Fruit fly (Drosophila melanogaster) whole organism, adult: Measurements from ENCODE around the gene CG31789.

ENCODE experiments used
- CG11617 ChIP-seq: fragments of 200-800 bp; sonication (Bioruptor generic); optimal IDR thresholded peaks from 2 replicates; lab custom pipeline; 2017; ENCODE audit warnings: mild to moderate bottlenecking, missing biosample characterization, missing genetic modification reagents, missing genetic modification characterization
- CG12768 ChIP-seq: fragments of 200-800 bp; sonication (Bioruptor generic); optimal IDR thresholded peaks from 2 replicates; lab custom pipeline; 2017; ENCODE audit warnings: missing biosample characterization, missing genetic modification characterization, mild to moderate bottlenecking, moderate library complexity, missing genetic modification reagents
- CG14711 ChIP-seq: fragments of 200-800 bp; sonication (Bioruptor generic); optimal IDR thresholded peaks from 2 replicates; lab custom pipeline; 2018; ENCODE audit warnings: missing biosample characterization, mild to moderate bottlenecking, missing genetic modification characterization, moderate library complexity
- CG1620 ChIP-seq: fragments of 200-800 bp; sonication (Bioruptor generic); optimal IDR thresholded peaks from 2 replicates; lab custom pipeline; 2016; ENCODE audit warnings: missing biosample characterization, missing genetic modification characterization
- CG33017 ChIP-seq: fragments of 200-800 bp; sonication (Bioruptor generic); optimal IDR thresholded peaks from 2 replicates; lab custom pipeline; 2018; ENCODE audit warnings: missing biosample characterization, mild to moderate bottlenecking, missing genetic modification characterization, moderate library complexity
- CG5204 ChIP-seq: fragments of 200-800 bp; sonication (Bioruptor generic); optimal IDR thresholded peaks from 2 replicates; lab custom pipeline; 2016; ENCODE audit warnings: missing biosample characterization, missing genetic modification characterization
- CG7045 ChIP-seq: fragments of 200-800 bp; sonication (Bioruptor generic); optimal IDR thresholded peaks from 2 replicates; lab custom pipeline; 2017; ENCODE audit warnings: missing biosample characterization, mild to moderate bottlenecking, missing genetic modification characterization
- CG7101 ChIP-seq: fragments of 200-800 bp; sonication (Bioruptor generic); optimal IDR thresholded peaks from 2 replicates; lab custom pipeline; 2018; ENCODE audit warnings: missing biosample characterization, mild to moderate bottlenecking, missing genetic modification characterization, moderate library complexity
- Clk ChIP-seq: fragments of 200-800 bp; sonication (Bioruptor generic); optimal IDR thresholded peaks from 2 replicates; lab custom pipeline; 2017; ENCODE audit warnings: missing biosample characterization, missing genetic modification characterization
- Crg-1 ChIP-seq: fragments of 200-800 bp; sonication (Bioruptor generic); optimal IDR thresholded peaks from 2 replicates; lab custom pipeline; 2016; ENCODE audit warnings: missing biosample characterization, missing genetic modification characterization
- Hr96 ChIP-seq: fragments of 200-800 bp; sonication (Bioruptor generic); optimal IDR thresholded peaks from 2 replicates; lab custom pipeline; 2016; ENCODE audit warnings: missing biosample characterization, missing genetic modification characterization
- Mnt ChIP-seq: fragments of 200-800 bp; sonication (Bioruptor generic); optimal IDR thresholded peaks from 2 replicates; lab custom pipeline; 2016; ENCODE audit warnings: missing biosample characterization, mild to moderate bottlenecking, missing genetic modification characterization
- bab1 ChIP-seq: fragments of 200-800 bp; sonication (Bioruptor generic); optimal IDR thresholded peaks from 3 replicates; lab custom pipeline; 2019; ENCODE audit warnings: missing biosample characterization, mild to moderate bottlenecking, missing genetic modification characterization, moderate library complexity
- cic ChIP-seq: fragments of 200-800 bp; sonication (Bioruptor generic); optimal IDR thresholded peaks from 2 replicates; lab custom pipeline; 2017; ENCODE audit warnings: missing biosample characterization, mild to moderate bottlenecking, missing genetic modification characterization, moderate library complexity
- cnc ChIP-seq, 2 experiments: fragments of >200 bp; optimal IDR thresholded peaks; 2 replicates each; lab custom pipeline; 2017
- kay ChIP-seq: fragments of 200-800 bp; sonication (Bioruptor generic); peaks from one replicate; lab custom pipeline; 2016; ENCODE audit warnings: missing biosample characterization, missing genetic modification characterization, borderline replicate concordance
- ovo ChIP-seq: fragments of 200-800 bp; sonication (Bioruptor generic); optimal IDR thresholded peaks from 2 replicates; lab custom pipeline; 2016; ENCODE audit warnings: missing biosample characterization, missing genetic modification characterization
- pad ChIP-seq: fragments of 200-800 bp; sonication (Bioruptor generic); optimal IDR thresholded peaks from 3 replicates; lab custom pipeline; 2017; ENCODE audit warnings: missing biosample characterization, missing genetic modification characterization, mild to moderate bottlenecking, moderate library complexity, missing genetic modification reagents
- tj ChIP-seq: fragments of 200-800 bp; sonication (Bioruptor generic); optimal IDR thresholded peaks from 3 replicates; lab custom pipeline; 2017; ENCODE audit warnings: missing biosample characterization, mild to moderate bottlenecking, missing genetic modification characterization, moderate library complexity
- toe ChIP-seq: fragments of 200-800 bp; sonication (Bioruptor generic); optimal IDR thresholded peaks from 2 replicates; lab custom pipeline; 2016; ENCODE audit warnings: missing biosample characterization, missing genetic modification characterization

The CG31789 gene

DNA sequence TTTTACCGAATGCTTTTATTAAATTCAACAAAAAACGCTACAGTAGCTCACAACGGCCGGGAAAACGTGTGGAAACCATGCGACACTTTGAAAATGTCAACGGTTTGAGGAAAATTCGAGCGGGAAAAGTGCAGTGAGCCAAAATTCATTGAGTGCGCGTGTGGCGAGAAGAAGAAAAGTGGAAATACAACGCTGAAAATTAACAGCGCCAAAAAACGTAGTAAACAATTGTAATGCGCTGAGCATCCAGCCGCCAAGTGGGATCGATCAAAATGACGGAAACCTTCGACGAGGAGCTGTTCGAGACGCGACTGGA, 14.8 kb upstream of the CG31789 start:
- TF ChIP-seq Clk (GFP tag; lab: Kevin White, UChicago): no peak
- TF ChIP-seq kay: no peak
- TF ChIP-seq Mnt (GFP tag; lab: Kevin White, UChicago): no peak
- TF ChIP-seq CG5204 (GFP tag; lab: Kevin White, UChicago): no peak
- TF ChIP-seq CG33017: no peak
- TF ChIP-seq Hr96: no peak
- no peak for TF ChIP-seq toe (GFP tag; lab: Kevin White, UChicago)
- TF ChIP-seq bab1 (GFP tag; lab: Kevin White, UChicago): no peak
- TF ChIP-seq cic (GFP tag; lab: Kevin White, UChicago): no peak
- no peak for TF ChIP-seq Crg-1 (GFP tag; lab: Kevin White, UChicago)
- TF ChIP-seq CG7045: no peak

DNA sequence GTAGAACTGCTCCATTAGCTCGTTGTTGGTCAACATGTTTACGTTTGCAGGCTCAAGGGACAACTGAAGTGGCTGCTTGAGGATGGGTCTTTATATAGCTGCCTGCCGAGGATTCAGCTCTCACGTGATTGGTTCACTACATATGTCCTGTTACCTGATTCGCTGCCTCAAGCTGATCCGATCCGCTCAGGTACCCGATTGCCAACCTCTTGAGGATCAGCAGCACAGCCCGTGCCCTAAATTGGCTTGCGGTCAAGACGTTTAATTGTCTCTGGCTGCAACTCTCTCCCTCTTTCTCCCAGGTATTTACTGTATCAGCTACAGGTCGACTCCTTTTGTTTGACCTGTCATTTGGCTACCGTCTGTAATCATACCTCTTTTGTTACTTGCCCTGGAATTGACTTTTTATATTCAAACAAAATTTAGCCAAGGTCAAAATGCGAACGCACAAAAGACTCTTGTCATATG, 8.8 kb upstream of the CG31789 start, which contains the start of gene amos:
Gene amos (minus strand): TSS at position 51 of the 468 bp plus-strand sequence.
- TF ChIP-seq CG1620 (GFP tag; lab: Kevin White, UChicago) (no peak), CG12768 (GFP tag; lab: Kevin White, UChicago) (no peak), cnc (optimal IDR thresholded peaks at IDR 0.05; lab: Kevin White, UChicago) (no peak), Mnt (GFP tag; lab: Kevin White, UChicago) (no peak), Clk (GFP tag; lab: Kevin White, UChicago) (no peak), Crg-1 (GFP tag; lab: Kevin White, UChicago) (no peak), CG11617 (no peak), cic (GFP tag; lab: Kevin White, UChicago) (no peak), ovo (GFP tag; lab: Kevin White, UChicago) (no peak), CG33017 (no peak), toe (GFP tag; lab: Kevin White, UChicago) (no peak), bab1 (GFP tag; lab: Kevin White, UChicago) (no peak), pad (no peak), tj (GFP tag; lab: Kevin White, UChicago) (no peak)

DNA sequence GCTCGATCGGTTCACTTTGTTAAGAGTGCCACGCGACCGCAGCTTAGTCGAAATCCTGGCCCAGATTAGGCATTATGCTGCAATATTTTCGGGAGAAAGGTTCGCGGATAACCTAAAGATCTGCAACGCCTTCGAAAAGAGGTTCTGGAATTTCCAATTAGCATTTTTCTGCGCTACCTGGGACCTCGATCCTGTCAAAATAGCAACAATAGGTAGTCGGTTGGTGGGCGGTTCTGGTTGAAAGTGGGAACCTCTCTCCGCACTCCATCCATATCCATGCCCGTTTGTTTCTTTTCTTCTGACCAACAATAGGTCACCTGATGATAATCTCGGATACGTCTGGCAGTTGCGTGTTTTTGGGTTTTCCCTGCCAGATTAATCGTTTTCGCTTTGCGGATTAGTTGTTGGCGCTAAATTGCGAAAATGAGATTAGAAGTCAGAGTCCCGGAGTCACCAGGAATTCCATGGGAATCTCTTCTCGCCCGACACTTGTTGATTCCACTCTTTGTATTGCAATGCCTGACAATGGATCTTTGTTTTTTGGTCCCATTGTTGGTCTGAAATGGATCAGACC, 7.5 kb upstream of the CG31789 start:
- TF ChIP-seq CG14711 (tag; lab: Kevin White, UChicago): no peak
- no peak for TF ChIP-seq Mnt (GFP tag; lab: Kevin White, UChicago)
- TF ChIP-seq kay: no peak
- no peak for TF ChIP-seq CG1620 (GFP tag; lab: Kevin White, UChicago)
- no peak for TF ChIP-seq Clk (GFP tag; lab: Kevin White, UChicago)
- no peak for TF ChIP-seq cnc (optimal IDR thresholded peaks at IDR 0.05; lab: Kevin White, UChicago)
- no peak for TF ChIP-seq CG7045

DNA sequence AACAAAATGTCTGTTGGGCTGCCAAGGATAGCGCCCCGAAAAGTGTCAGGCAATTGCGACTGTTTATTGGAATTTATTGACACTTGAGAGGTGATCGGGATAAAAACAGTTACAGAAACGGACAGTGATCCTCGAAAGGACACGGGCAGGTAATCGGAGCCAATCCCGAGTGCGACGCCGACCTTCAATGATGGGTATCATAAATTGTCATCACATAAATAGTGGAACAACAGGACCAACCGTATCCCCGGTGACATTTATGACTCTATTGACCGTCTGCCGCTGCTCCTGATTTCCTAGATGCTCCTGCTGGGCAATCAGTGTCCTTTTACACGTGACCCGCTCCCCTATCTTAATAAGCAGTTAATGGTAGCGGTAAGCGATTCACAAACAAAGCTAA, 6.6 kb upstream of the CG31789 start:
- no peak for TF ChIP-seq pad
- no peak for TF ChIP-seq CG7045
- no peak for TF ChIP-seq CG1620 (GFP tag; lab: Kevin White, UChicago)
- TF ChIP-seq Crg-1 (GFP tag; lab: Kevin White, UChicago): no peak
- TF ChIP-seq kay: no peak
- TF ChIP-seq cnc (optimal IDR thresholded peaks at IDR 0.05; lab: Kevin White, UChicago): no peak
- no peak for TF ChIP-seq ovo (GFP tag; lab: Kevin White, UChicago)
- no peak for TF ChIP-seq cic (GFP tag; lab: Kevin White, UChicago)
- no peak for TF ChIP-seq toe (GFP tag; lab: Kevin White, UChicago)
- no peak for TF ChIP-seq CG33017
- TF ChIP-seq Clk (GFP tag; lab: Kevin White, UChicago): no peak
- no peak for TF ChIP-seq tj (GFP tag; lab: Kevin White, UChicago)

DNA sequence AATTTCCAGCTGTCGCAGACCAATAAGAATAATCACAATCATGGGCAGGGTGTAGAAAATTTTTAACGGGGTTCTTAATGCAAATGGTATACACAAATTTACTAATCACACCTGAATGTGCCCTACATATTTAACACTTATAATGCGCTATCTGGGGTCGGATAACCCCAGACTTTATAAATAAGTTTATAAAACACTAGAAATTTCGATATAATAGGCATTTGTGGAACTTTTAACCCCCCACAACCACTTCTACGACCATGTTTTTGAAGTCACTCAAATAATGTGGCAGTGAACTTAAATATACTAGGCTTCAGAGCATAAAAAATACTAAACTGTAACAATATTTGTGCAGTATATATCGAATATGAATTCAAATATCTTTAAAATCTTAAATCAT, 742 bp upstream of the CG31789 start, which contains the start of gene CG10413:
Gene CG10413 (minus strand): TSS at position 264 of the 400 bp plus-strand sequence.
- TF ChIP-seq ovo (GFP tag; lab: Kevin White, UChicago) (peak; percentile 96), CG1620 (GFP tag; lab: Kevin White, UChicago) (peak; percentile 99), CG14711 (tag; lab: Kevin White, UChicago) (peak; percentile 95), cic (GFP tag; lab: Kevin White, UChicago) (peak; percentile 88), CG7101 (tag; lab: Kevin White, UChicago) (peak; percentile 98), kay (no peak), CG5204 (GFP tag; lab: Kevin White, UChicago) (peak; percentile 99), bab1 (GFP tag; lab: Kevin White, UChicago) (peak; percentile 99), CG11617 (peak; percentile 98), CG12768 (GFP tag; lab: Kevin White, UChicago) (peak; percentile 98), cnc (optimal IDR thresholded peaks at IDR 0.05; lab: Kevin White, UChicago) (no peak), CG7045 (peak; percentile 98), pad (peak; percentile 90), tj (GFP tag; lab: Kevin White, UChicago) (peak; percentile 88), CG33017 (peak; percentile 98), Hr96 (peak; percentile 98), Mnt (GFP tag; lab: Kevin White, UChicago) (peak; percentile 96), Crg-1 (GFP tag; lab: Kevin White, UChicago) (peak; percentile 98), toe (GFP tag; lab: Kevin White, UChicago) (peak; percentile 99), Clk (GFP tag; lab: Kevin White, UChicago) (peak; percentile 95)

DNA sequence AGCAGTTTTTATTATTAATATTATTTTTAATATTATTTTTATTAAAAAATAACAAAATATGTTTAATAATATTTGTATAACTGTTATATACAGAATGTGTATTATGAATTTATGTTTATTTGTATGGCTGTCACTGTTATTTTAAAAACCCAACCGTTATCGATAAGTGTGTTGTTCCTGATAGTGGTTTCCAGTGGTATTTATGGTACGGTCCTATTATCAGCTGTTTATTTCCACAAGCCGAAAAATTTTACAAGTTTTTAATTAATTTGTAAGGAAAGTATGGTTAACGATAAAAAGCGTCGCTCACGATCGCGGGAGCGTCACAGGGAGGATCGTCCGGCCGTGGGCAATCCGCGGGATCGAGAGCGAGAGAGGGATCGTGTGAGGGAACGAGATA, 914 bp downstream of the CG31789 start, which contains the start of gene CG10333:
Gene CG10333 (plus strand): TSS at position 191 of the 400 bp plus-strand sequence.
- no peak for TF ChIP-seq CG33017
- TF ChIP-seq bab1 (GFP tag; lab: Kevin White, UChicago): peak; percentile 11
